Worm (Caenorhabditis elegans) whole organism, L4 larva: ENCODE data around the gene ears-2.
"Not testable (repeated sequence)": the region's sequence is repeated elsewhere in the genome, so short reads cannot be mapped to it uniquely, and the experiment has no call there.

Experiments
- D1046.2 ChIP-seq: fragments of 200-800 bp; sonication (Bioruptor generic); IDR thresholded peaks from 2 replicates; pipeline ENCODE4 v1.3.6; 2022; ENCODE audit warnings: missing genetic modification characterization, missing compliant biosample characterization
- F37D6.2 ChIP-seq: sonication (generic microtip); optimal IDR thresholded peaks from 2 replicates; lab custom pipeline; 2016; ENCODE audit warnings: mild to moderate bottlenecking, missing genetic modification characterization, missing compliant biosample characterization
- T20F7.1 ChIP-seq: fragments of 200-800 bp; sonication (Bioruptor generic); optimal IDR thresholded peaks from 2 replicates; lab custom pipeline; 2018; ENCODE audit warnings: mild to moderate bottlenecking, missing genetic modification characterization, missing compliant biosample characterization
- T26A8.4 ChIP-seq: fragments of 200-800 bp; sonication (Bioruptor generic); IDR thresholded peaks from 2 replicates; pipeline ENCODE4 v1.3.6; 2022; ENCODE audit warnings: missing genetic modification characterization, missing compliant biosample characterization
- Y48G9A.11 ChIP-seq: fragments of 200-800 bp; sonication (Bioruptor generic); IDR thresholded peaks from 2 replicates; pipeline ENCODE4 v1.3.6; 2022; ENCODE audit warnings: missing genetic modification reagents, missing genetic modification characterization, missing compliant biosample characterization
- Y75B8A.6 ChIP-seq: fragments of 200-800 bp; sonication (Bioruptor generic); IDR thresholded peaks from 2 replicates; pipeline ENCODE4 v1.3.6; 2022; ENCODE audit warnings: missing genetic modification reagents, missing genetic modification characterization, missing compliant biosample characterization
- ZK337.2 ChIP-seq: fragments of 200-800 bp; sonication (Bioruptor generic); IDR thresholded peaks from 2 replicates; pipeline ENCODE4 v1.3.6; 2022; ENCODE audit warnings: missing genetic modification reagents, missing genetic modification characterization, missing compliant biosample characterization
- aly-2 ChIP-seq: sonication (generic microtip); optimal IDR thresholded peaks from 2 replicates; lab custom pipeline; 2018; ENCODE audit warnings: missing biosample characterization, missing genetic modification characterization
- attf-4 ChIP-seq: sonication (generic microtip); optimal IDR thresholded peaks from 3 replicates; lab custom pipeline; 2017; ENCODE audit warnings: missing biosample characterization, missing genetic modification characterization
- ceh-20 ChIP-seq: fragments of 200-800 bp; sonication (Bioruptor generic); IDR thresholded peaks from 2 replicates; pipeline ENCODE4 v1.3.6; 2022; ENCODE audit warnings: missing genetic modification reagents, missing genetic modification characterization, missing compliant biosample characterization
- cey-2 ChIP-seq: sonication (generic microtip); optimal IDR thresholded peaks from 3 replicates; lab custom pipeline; 2017; ENCODE audit warnings: missing genetic modification characterization, mild to moderate bottlenecking, missing compliant biosample characterization, antibody characterized with exemption, borderline replicate concordance; ENCODE audit not compliant: insufficient read depth
- ctbp-1 ChIP-seq: fragments of 200-800 bp; sonication (Bioruptor generic); IDR thresholded peaks from 2 replicates; pipeline ENCODE4 v1.3.6; 2022; ENCODE audit warnings: missing genetic modification reagents, missing genetic modification characterization, missing compliant biosample characterization
- daf-19 ChIP-seq: fragments of 200-800 bp; sonication (Bioruptor generic); conservative IDR thresholded peaks from 2 replicates; pipeline ENCODE4 v1.3.6; 2022; ENCODE audit warnings: missing genetic modification characterization, missing compliant biosample characterization
- dmd-6 ChIP-seq: fragments of 200-800 bp; sonication (Bioruptor generic); IDR thresholded peaks from 2 replicates; pipeline ENCODE4 v1.3.6; 2022; ENCODE audit warnings: missing genetic modification reagents, missing genetic modification characterization, missing compliant biosample characterization
- dve-1 ChIP-seq: sonication (generic microtip); optimal IDR thresholded peaks from 2 replicates; lab custom pipeline; 2017; ENCODE audit warnings: antibody characterized with exemption, mild to moderate bottlenecking, missing genetic modification characterization, missing compliant biosample characterization; ENCODE audit not compliant: insufficient read depth
- egl-43 ChIP-seq: fragments of 200-800 bp; sonication (Bioruptor generic); IDR thresholded peaks from 2 replicates; pipeline ENCODE4 v1.3.6; 2022; ENCODE audit warnings: missing genetic modification reagents, missing genetic modification characterization, missing compliant biosample characterization
- hlh-30 ChIP-seq: sonication (generic microtip); optimal IDR thresholded peaks from 2 replicates; lab custom pipeline; 2017; ENCODE audit warnings: antibody characterized with exemption, mild to moderate bottlenecking, missing genetic modification characterization, missing compliant biosample characterization; ENCODE audit not compliant: insufficient read depth
- lim-7 ChIP-seq: fragments of 200-800 bp; sonication (Bioruptor generic); IDR thresholded peaks from 2 replicates; pipeline ENCODE4 v1.3.6; 2022; ENCODE audit warnings: missing genetic modification characterization, missing compliant biosample characterization
- lin-1 ChIP-seq: fragments of 200-800 bp; sonication (Bioruptor generic); IDR thresholded peaks from 2 replicates; pipeline ENCODE4 v1.3.6; 2022; ENCODE audit warnings: missing genetic modification reagents, missing genetic modification characterization, missing compliant biosample characterization
- lin-29 ChIP-seq: fragments of 200-800 bp; sonication (Bioruptor generic); IDR thresholded peaks from 2 replicates; pipeline ENCODE4 v1.3.6; 2022; ENCODE audit warnings: missing genetic modification reagents, missing genetic modification characterization, missing compliant biosample characterization
- lin-38 ChIP-seq: fragments of 200-800 bp; sonication (Bioruptor generic); IDR thresholded peaks from 2 replicates; pipeline ENCODE4 v1.3.6; 2022; ENCODE audit warnings: missing genetic modification reagents, missing genetic modification characterization, missing compliant biosample characterization
- lin-39 ChIP-seq: fragments of 150-350 bp; optimal IDR thresholded peaks from 2 replicates; lab custom pipeline; 2014; ENCODE audit warnings: missing biosample characterization, missing genetic modification reagents, missing genetic modification characterization
- lir-3 ChIP-seq: sonication (generic microtip); optimal IDR thresholded peaks from 2 replicates; lab custom pipeline; 2016; ENCODE audit warnings: mild to moderate bottlenecking, missing genetic modification characterization, missing compliant biosample characterization
- madf-5 ChIP-seq, 2 experiments: fragments of 200-800 bp; sonication (Bioruptor generic); IDR thresholded peaks; 2 replicates each; pipeline ENCODE4 v1.3.6; 2022; ENCODE audit warnings: missing compliant biosample characterization in 2 of 2, missing genetic modification characterization in 2 of 2
- madf-9 ChIP-seq: fragments of 200-800 bp; sonication (Bioruptor generic); conservative IDR thresholded peaks from 2 replicates; pipeline ENCODE4 v1.3.6; 2022; ENCODE audit warnings: missing genetic modification reagents, missing genetic modification characterization, missing compliant biosample characterization
- mdl-1 ChIP-seq, 2 experiments: fragments of 150-350 bp in 1 of 2; sonication (generic microtip) in 1 of 2; optimal IDR thresholded peaks; 2 replicates each; lab custom pipeline; 2014 to 2017; ENCODE audit warnings: missing biosample characterization in 2 of 2, missing genetic modification characterization in 2 of 2
- mep-1 ChIP-seq: fragments of 150-350 bp; sonication (generic microtip); optimal IDR thresholded peaks from 3 replicates; lab custom pipeline; 2014; ENCODE audit warnings: missing biosample characterization, missing genetic modification characterization
- mes-2 ChIP-seq: sonication (generic microtip); optimal IDR thresholded peaks from 2 replicates; lab custom pipeline; 2016; ENCODE audit warnings: missing genotype, mild to moderate bottlenecking, missing genetic modification characterization, missing compliant biosample characterization; ENCODE audit not compliant: poor library complexity, severe bottlenecking
- mxl-3 ChIP-seq: fragments of 200-800 bp; sonication (Bioruptor generic); optimal IDR thresholded peaks from 2 replicates; lab custom pipeline; 2018; ENCODE audit warnings: mild to moderate bottlenecking, missing genetic modification characterization, missing compliant biosample characterization
- nhr-111 ChIP-seq: fragments of 200-800 bp; sonication (Bioruptor generic); optimal IDR thresholded peaks from 2 replicates; lab custom pipeline; 2018; ENCODE audit warnings: mild to moderate bottlenecking, missing genetic modification characterization, missing compliant biosample characterization
- nhr-237 ChIP-seq: sonication (generic microtip); optimal IDR thresholded peaks from 2 replicates; lab custom pipeline; 2017; ENCODE audit warnings: missing biosample characterization, missing genetic modification characterization
- nhr-25 ChIP-seq: sonication (generic microtip); optimal IDR thresholded peaks from 2 replicates; lab custom pipeline; 2017; ENCODE audit warnings: missing genetic modification characterization, mild to moderate bottlenecking, missing compliant biosample characterization, antibody characterized with exemption, moderate library complexity, borderline replicate concordance; ENCODE audit not compliant: insufficient read depth
- nhr-28 ChIP-seq: fragments of 150-350 bp; optimal IDR thresholded peaks from 2 replicates; lab custom pipeline; 2014; ENCODE audit warnings: missing biosample characterization, missing genetic modification characterization
- nhr-48 ChIP-seq: sonication (generic microtip); optimal IDR thresholded peaks from 2 replicates; lab custom pipeline; 2016; ENCODE audit warnings: mild to moderate bottlenecking, missing genetic modification characterization, missing compliant biosample characterization
- nhr-6 ChIP-seq: fragments of 150-350 bp; optimal IDR thresholded peaks from 2 replicates; lab custom pipeline; 2014; ENCODE audit warnings: missing biosample characterization, missing genetic modification characterization
- nhr-77 ChIP-seq: fragments of 150-350 bp; optimal IDR thresholded peaks from 2 replicates; lab custom pipeline; 2014; ENCODE audit warnings: missing biosample characterization, missing genetic modification characterization
- php-3 ChIP-seq: fragments of 200-800 bp; sonication (Bioruptor generic); IDR thresholded peaks from 2 replicates; pipeline ENCODE4 v1.3.6; 2022; ENCODE audit warnings: missing genetic modification reagents, missing genetic modification characterization, missing compliant biosample characterization
- spr-3 ChIP-seq: fragments of 200-800 bp; sonication (Bioruptor generic); optimal IDR thresholded peaks from 2 replicates; lab custom pipeline; 2018; ENCODE audit warnings: mild to moderate bottlenecking, missing genetic modification characterization, missing compliant biosample characterization
- tra-1 ChIP-seq: fragments of 200-800 bp; sonication (Bioruptor generic); IDR thresholded peaks from 2 replicates; pipeline ENCODE4 v1.3.6; 2022; ENCODE audit warnings: missing genetic modification reagents, missing genetic modification characterization, missing compliant biosample characterization
- unc-130 ChIP-seq: sonication (generic microtip); optimal IDR thresholded peaks from 2 replicates; lab custom pipeline; 2016; ENCODE audit warnings: missing genetic modification reagents, missing genetic modification characterization, missing compliant biosample characterization
- unc-62 ChIP-seq, 3 experiments: fragments of 150-350 bp in 1 of 3; sonication (generic microtip); optimal IDR thresholded peaks in 2 of 3; peaks in 1 of 3; 1 replicate in 1 of 3; 2 replicates in 2 of 3; lab custom pipeline; 2014 to 2017; ENCODE audit warnings: missing biosample characterization in 3 of 3, missing genetic modification characterization in 3 of 3, missing genetic modification reagents in 3 of 3, missing genotype in 1 of 3
- zag-1 ChIP-seq: fragments of 150-350 bp; optimal IDR thresholded peaks from 2 replicates; lab custom pipeline; 2014; ENCODE audit warnings: missing biosample characterization, missing genetic modification characterization
- zfp-2 ChIP-seq: sonication (generic microtip); optimal IDR thresholded peaks from 2 replicates; lab custom pipeline; 2016; ENCODE audit warnings: mild to moderate bottlenecking, missing genetic modification characterization, missing compliant biosample characterization
- zfp-3 ChIP-seq: fragments of 200-800 bp; sonication (Bioruptor generic); conservative IDR thresholded peaks from 2 replicates; pipeline ENCODE4 v1.3.6; 2022; ENCODE audit warnings: missing genetic modification reagents, missing genetic modification characterization, missing compliant biosample characterization
- zip-2 ChIP-seq: fragments of 150-350 bp; optimal IDR thresholded peaks from 2 replicates; lab custom pipeline; 2014; ENCODE audit warnings: missing biosample characterization, missing genetic modification characterization

ears-2 gene

DNA sequence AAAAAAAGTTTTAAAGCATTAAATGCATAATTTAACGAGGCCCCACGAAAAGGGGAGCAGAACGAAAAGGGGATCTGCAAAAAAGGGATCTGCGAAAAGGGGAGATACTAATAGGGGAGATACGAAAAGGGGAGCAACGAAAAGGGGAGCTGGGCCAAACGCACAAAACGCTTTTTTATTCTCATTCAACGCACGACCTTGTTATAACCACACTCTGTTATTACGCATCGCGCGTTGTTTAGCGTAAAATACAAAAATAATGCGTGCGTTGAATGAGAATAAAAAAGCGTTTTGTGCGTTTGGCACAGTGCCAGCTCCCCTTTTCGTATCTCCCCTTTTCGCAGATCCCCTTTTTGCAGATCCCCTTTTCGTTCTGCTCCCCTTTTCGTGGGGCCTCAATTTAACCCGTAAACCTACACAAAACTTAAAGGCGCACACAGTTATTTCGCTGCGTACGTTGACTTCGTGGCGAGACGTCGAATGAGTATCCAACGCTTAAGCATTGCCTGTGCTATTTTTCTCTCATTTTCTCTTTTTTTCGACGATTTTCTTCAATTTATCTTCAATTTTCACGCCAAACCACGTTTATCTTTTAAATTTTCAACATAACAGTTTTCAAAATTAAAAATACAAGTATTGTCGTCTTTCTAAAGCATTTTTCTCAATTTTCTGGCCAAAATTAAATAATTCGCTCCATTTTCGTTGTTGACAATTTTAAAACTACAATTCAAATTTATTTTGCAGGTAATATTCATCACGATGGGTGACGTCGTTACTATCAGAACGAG, 4.9 kb downstream of the ears-2 start, which contains the start of gene rps-24 (continued):
- TF ChIP-seq tra-1 (GFP tag; lab: Robert Waterston, UW) = peak; percentile 96
- TF ChIP-seq unc-62 (GFP tag; optimal IDR thresholded peaks at IDR 0.05 in 1 of 2; lab: Kevin White, UChicago) = peak in 1 of 2 experiments; percentile 94
- not testable (repeated sequence) for TF ChIP-seq unc-62 (tag; optimal IDR thresholded peaks at IDR 0.05; lab: Kevin White, UChicago)
- TF ChIP-seq zfp-3 (GFP tag; lab: Robert Waterston, UW) = peak; percentile 95
- TF ChIP-seq zfp-2 (tag; lab: Kevin White, UChicago) = peak; percentile 78
- TF ChIP-seq lim-7 (GFP tag; lab: Robert Waterston, UW) = peak; percentile 81
- TF ChIP-seq D1046.2 (GFP tag; lab: Robert Waterston, UW) = peak; percentile 93
- peak; percentile 72; the same call in 1 of the 2 replicates for TF ChIP-seq php-3 (GFP tag; lab: Robert Waterston, UW)
- peak; percentile 75 for TF ChIP-seq dve-1 (tag; lab: Kevin White, UChicago)
- peak; percentile 93 for TF ChIP-seq lin-38 (GFP tag; lab: Robert Waterston, UW)
- TF ChIP-seq nhr-25 (tag; lab: Kevin White, UChicago) = peak; percentile 63
- TF ChIP-seq mxl-3 (GFP tag; lab: Kevin White, UChicago) = peak; percentile 67
- peak; percentile 88 for TF ChIP-seq F37D6.2 (tag; lab: Kevin White, UChicago)
- TF ChIP-seq nhr-77 (tag; lab: Kevin White, UChicago) = peak; percentile 94
- peak; percentile 97 for TF ChIP-seq ctbp-1 (GFP tag; lab: Robert Waterston, UW)
- TF ChIP-seq nhr-6 = peak; percentile 69
- peak; percentile 92 for TF ChIP-seq egl-43 (GFP tag; lab: Robert Waterston, UW)
- peak; percentile 70; the same call in 1 of the 2 replicates for TF ChIP-seq lin-29
- peak; percentile 97 for TF ChIP-seq ceh-20 (GFP tag; lab: Robert Waterston, UW)
- peak; percentile 97 for TF ChIP-seq unc-130 (GFP tag; lab: Kevin White, UChicago)
- TF ChIP-seq nhr-48 (tag; lab: Kevin White, UChicago) = peak; percentile 61
- TF ChIP-seq zip-2 (tag; lab: Kevin White, UChicago) = peak; percentile 7
- peak; percentile 63 for TF ChIP-seq nhr-28 (tag; lab: Kevin White, UChicago)
- peak; percentile 95 for TF ChIP-seq madf-9 (GFP tag; lab: Robert Waterston, UW)
- peak; percentile 98 for TF ChIP-seq mes-2 (tag; lab: Kevin White, UChicago)
- peak; percentile 71 to 93; a peak in 3 of 4 replicates for TF ChIP-seq madf-5 (GFP tag; IDR thresholded peaks at IDR 0.05; lab: Robert Waterston, UW)
- peak; percentile 92 for TF ChIP-seq Y75B8A.6 (GFP tag; lab: Robert Waterston, UW)
- peak; percentile 94 for TF ChIP-seq mep-1 (tag; lab: Kevin White, UChicago)
- peak; percentile 52; the same call in 1 of the 2 replicates for TF ChIP-seq daf-19
- peak; percentile 94 for TF ChIP-seq T26A8.4 (GFP tag; lab: Robert Waterston, UW)
- peak; percentile 81; the same call in 1 of the 2 replicates for TF ChIP-seq lin-1 (GFP tag; lab: Robert Waterston, UW)
- TF ChIP-seq lir-3 (tag; lab: Kevin White, UChicago) = peak; percentile 23

DNA sequence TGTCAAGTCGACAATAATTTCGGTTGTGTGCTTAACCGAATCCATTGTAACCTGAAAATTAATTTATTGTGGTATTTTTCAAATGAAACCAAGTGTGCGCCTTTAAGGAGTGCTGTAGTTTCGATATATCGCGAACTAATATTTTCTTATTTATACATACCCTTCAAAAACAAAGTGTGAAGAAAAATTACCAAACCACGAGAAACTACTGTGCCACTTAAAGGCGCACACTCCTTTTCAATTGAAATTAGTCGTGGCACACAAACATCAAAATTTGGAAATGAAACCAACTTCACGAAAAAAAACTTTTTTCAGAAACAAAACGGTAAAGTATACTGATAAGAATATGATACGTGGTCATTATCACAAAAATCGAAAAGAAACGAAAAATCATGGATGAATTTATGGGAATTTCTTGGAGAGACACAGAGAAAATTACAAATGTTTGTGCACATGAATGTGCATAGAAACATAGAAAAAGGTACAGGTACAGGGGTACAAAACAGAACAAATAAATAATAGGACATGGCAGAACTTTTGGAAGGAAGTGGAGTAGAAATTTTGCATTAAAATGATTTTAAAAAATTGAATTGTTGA, 7.0 kb downstream of the ears-2 start, which contains the start of gene spl-1:
TSS of gene spl-1 (minus strand) at position 51 of the 597 bp plus-strand sequence.
- TF ChIP-seq dmd-6 (GFP tag; lab: Robert Waterston, UW) (peak; percentile 46; the same call in 1 of the 2 replicates), lir-3 (tag; lab: Kevin White, UChicago) (no peak), spr-3 (GFP tag; lab: Kevin White, UChicago) (no peak), madf-5 (GFP tag; IDR thresholded peaks at IDR 0.05; lab: Robert Waterston, UW) (no peak), zag-1 (tag; lab: Kevin White, UChicago) (no peak), aly-2 (tag; lab: Kevin White, UChicago) (no peak), mxl-3 (GFP tag; lab: Kevin White, UChicago) (no peak), ZK337.2 (GFP tag; lab: Robert Waterston, UW) (no peak), hlh-30 (tag; lab: Kevin White, UChicago) (no peak), mdl-1 (tag; optimal IDR thresholded peaks at IDR 0.05; lab: Kevin White, UChicago) (no peak), T26A8.4 (GFP tag; lab: Robert Waterston, UW) (no peak), zip-2 (tag; lab: Kevin White, UChicago) (no peak), cey-2 (tag; lab: Kevin White, UChicago) (no peak), nhr-111 (no peak), ctbp-1 (GFP tag; lab: Robert Waterston, UW) (no peak), mep-1 (tag; lab: Kevin White, UChicago) (no peak), Y48G9A.11 (GFP tag; lab: Robert Waterston, UW) (no peak), lin-39 (tag; lab: Kevin White, UChicago) (no peak), nhr-237 (tag; lab: Kevin White, UChicago) (no peak), attf-4 (tag; lab: Kevin White, UChicago) (no peak), T20F7.1 (GFP tag; lab: Kevin White, UChicago) (peak; percentile 29)
